Worm (Caenorhabditis elegans): Measurements from ENCODE around the gene rocf-1.

Gene rocf-1

ce11 chrV:15442384-15442783, 21.9 kb downstream of the rocf-1 start:
- TF ChIP-seq nhr-6 (tag; optimal IDR thresholded peaks at IDR 0.05) (no peak), zip-11 (GFP tag; IDR thresholded peaks at IDR 0.05) (no peak), ceh-82 (tag; optimal IDR thresholded peaks at IDR 0.05) (no peak), aha-1 (tag) (no peak), saeg-2 (GFP tag; IDR thresholded peaks at IDR 0.05) (no peak), daf-12 (tag; optimal IDR thresholded peaks at IDR 0.05) (no peak), tra-1 (GFP tag; IDR thresholded peaks at IDR 0.05) (no peak), D1046.2 (GFP tag; IDR thresholded peaks at IDR 0.05) (no peak), gei-8 (GFP tag; optimal IDR thresholded peaks at IDR 0.05) (no peak), mxl-3 (GFP tag; optimal IDR thresholded peaks at IDR 0.05) (no peak), hlh-30 (tag; optimal IDR thresholded peaks at IDR 0.05; ENCODE audit: insufficient read depth) (no peak), daf-16 (GFP tag; optimal IDR thresholded peaks at IDR 0.05) (no peak), daf-16 (tag; optimal IDR thresholded peaks at IDR 0.05) (no peak), Y75B8A.6 (GFP tag; IDR thresholded peaks at IDR 0.05) (no peak), dmd-6 (GFP tag; IDR thresholded peaks at IDR 0.05) (no peak)

ce11 chrV:15436133-15436532, 28.2 kb downstream of the rocf-1 start:
- peak; percentile 25 for TF ChIP-seq nhr-48 (tag; optimal IDR thresholded peaks at IDR 0.05)
- no peak for TF ChIP-seq ceh-44 (GFP tag; IDR thresholded peaks at IDR 0.05)
- TF ChIP-seq F10B5.3 (tag; optimal IDR thresholded peaks at IDR 0.05): no peak
- TF ChIP-seq dmd-9 (GFP tag; IDR thresholded peaks at IDR 0.05): no peak
- TF ChIP-seq nhr-41 (GFP tag; IDR thresholded peaks at IDR 0.05): no peak
- peak; percentile 10 for TF ChIP-seq nhr-77 (tag; optimal IDR thresholded peaks at IDR 0.05)
- no peak for TF ChIP-seq mxl-2 (GFP tag; conservative IDR thresholded peaks at IDR 0.05)
- peak; percentile 72 for TF ChIP-seq nhr-28 (tag; optimal IDR thresholded peaks at IDR 0.05)
- peak; percentile 88 for TF ChIP-seq pqm-1 (tag; optimal IDR thresholded peaks at IDR 0.05)
- no peak for TF ChIP-seq vab-7 (GFP tag; IDR thresholded peaks at IDR 0.05)
- no peak for TF ChIP-seq zip-11 (GFP tag; IDR thresholded peaks at IDR 0.05)
- TF ChIP-seq tag-97 (GFP tag; IDR thresholded peaks at IDR 0.05): no peak
- no peak for TF ChIP-seq ceh-82 (tag; optimal IDR thresholded peaks at IDR 0.05)
- TF ChIP-seq nhr-25 (tag; optimal IDR thresholded peaks at IDR 0.05; ENCODE audit: borderline replicate concordance, insufficient read depth): no peak
- TF ChIP-seq unc-39 (tag; optimal IDR thresholded peaks at IDR 0.05): no peak
- TF ChIP-seq dpl-1 (GFP tag; optimal IDR thresholded peaks at IDR 0.05): no peak
- no peak for TF ChIP-seq mxl-3 (GFP tag; optimal IDR thresholded peaks at IDR 0.05)
- no peak for TF ChIP-seq daf-16 (GFP tag; optimal IDR thresholded peaks at IDR 0.05)
- TF ChIP-seq daf-16 (tag; optimal IDR thresholded peaks at IDR 0.05): peak; percentile 71
- TF ChIP-seq nhr-6 (tag; optimal IDR thresholded peaks at IDR 0.05): peak; percentile 66
- no peak for TF ChIP-seq snpc-4 (tag; optimal IDR thresholded peaks at IDR 0.05)
- TF ChIP-seq dve-1 (tag; optimal IDR thresholded peaks at IDR 0.05; ENCODE audit: insufficient read depth): peak; percentile 51
- TF ChIP-seq dmd-6 (GFP tag; IDR thresholded peaks at IDR 0.05): peak; percentile 95; the same call in 1 of the 2 replicates
- TF ChIP-seq nhr-42 (GFP tag; IDR thresholded peaks at IDR 0.05): no peak

- TF ChIP-seq pqm-1 (tag; optimal IDR thresholded peaks at IDR 0.05) (peak; percentile 57), daf-16 (GFP tag; optimal IDR thresholded peaks at IDR 0.05) (no peak), daf-16 (tag; optimal IDR thresholded peaks at IDR 0.05) (peak; percentile 53), nhr-111 (GFP tag; optimal IDR thresholded peaks at IDR 0.05) (no peak), mdt-29 (GFP tag; IDR thresholded peaks at IDR 0.05) (no peak), lir-3 (tag; optimal IDR thresholded peaks at IDR 0.05) (no peak), aha-1 (tag) (no peak), dmd-6 (GFP tag; IDR thresholded peaks at IDR 0.05) (no peak; the same call in 1 of the 2 replicates), T26A8.4 (GFP tag; IDR thresholded peaks at IDR 0.05) (no peak)
Measured at ce11 chrV:15434647-15435046, 29.7 kb downstream of the rocf-1 start.

ce11 chrV:15433654-15434053, 30.6 kb downstream of the rocf-1 start:
- TF ChIP-seq mxl-2 (GFP tag; conservative IDR thresholded peaks at IDR 0.05) (peak; percentile 56; the same call in 1 of the 2 replicates), aha-1 (tag) (peak; percentile 38)
